Worm (Caenorhabditis elegans): ENCODE results near the gene fbxa-74.

- TF ChIP-seq med-1 (GFP tag; optimal IDR thresholded peaks at IDR 0.05; ENCODE audit: insufficient read depth) (no peak), tab-1 (GFP tag; IDR thresholded peaks at IDR 0.05) (no peak)
These were observed 22.2 kb downstream of the fbxa-74 start, which contains the start of gene Y22D7AR.6 for ce11 chrIII:1676588-1676987.

Measured in whole organism, midembryonic.